Worm (Caenorhabditis elegans) whole organism, late embryonic: Measurements from ENCODE around the gene F31E3.2.

Source experiments
- ama-1 ChIP-seq: fragments of 150-350 bp; optimal IDR thresholded peaks from 2 replicates; lab custom pipeline; 2014
- ceh-19 ChIP-seq: fragments of 200-800 bp; sonication (Bioruptor generic); optimal IDR thresholded peaks from 2 replicates; lab custom pipeline; 2018; ENCODE audit warnings: mild to moderate bottlenecking, missing genetic modification characterization, missing compliant biosample characterization
- ceh-30 ChIP-seq: fragments of 150-350 bp; optimal IDR thresholded peaks from 2 replicates; lab custom pipeline; 2014; ENCODE audit warnings: missing biosample characterization, missing genetic modification characterization
- ceh-45 ChIP-seq: fragments of 200-800 bp; sonication (Bioruptor generic); IDR thresholded peaks from 2 replicates; pipeline ENCODE4 v1.3.6; 2022; ENCODE audit warnings: missing genetic modification reagents, missing genetic modification characterization, missing compliant biosample characterization
- dmd-4 ChIP-seq: sonication (generic microtip); optimal IDR thresholded peaks from 2 replicates; lab custom pipeline; 2016; ENCODE audit warnings: borderline replicate concordance, missing genetic modification characterization, missing compliant biosample characterization
- elt-2 ChIP-seq: sonication (generic microtip); optimal IDR thresholded peaks from 2 replicates; lab custom pipeline; 2016; ENCODE audit warnings: missing genetic modification reagents, missing genetic modification characterization, missing compliant biosample characterization
- fax-1 ChIP-seq: sonication (generic microtip); optimal IDR thresholded peaks from 2 replicates; lab custom pipeline; 2016; ENCODE audit warnings: missing genotype, missing genetic modification characterization, missing compliant biosample characterization
- fkh-10 ChIP-seq: fragments of 150-350 bp; optimal IDR thresholded peaks from 2 replicates; lab custom pipeline; 2014; ENCODE audit warnings: missing biosample characterization, missing genetic modification reagents, missing genetic modification characterization
- nhr-232 ChIP-seq: sonication (generic microtip); optimal IDR thresholded peaks from 2 replicates; lab custom pipeline; 2016; ENCODE audit warnings: missing genetic modification characterization, missing compliant biosample characterization
- npax-4 ChIP-seq: sonication (generic microtip); optimal IDR thresholded peaks from 2 replicates; lab custom pipeline; 2016; ENCODE audit warnings: missing genetic modification characterization, missing compliant biosample characterization
- pha-4 ChIP-seq: fragments of 150-350 bp; optimal IDR thresholded peaks from 2 replicates; lab custom pipeline; 2018; ENCODE audit warnings: missing biosample characterization, missing genetic modification reagents, missing genetic modification characterization
- sox-2 ChIP-seq: fragments of 200-800 bp; sonication (Bioruptor generic); IDR thresholded peaks from 2 replicates; pipeline ENCODE4 v1.3.6; 2022; ENCODE audit warnings: missing genetic modification reagents, missing genetic modification characterization, missing compliant biosample characterization
- zip-5 ChIP-seq: sonication (generic microtip); optimal IDR thresholded peaks from 2 replicates; lab custom pipeline; 2016; ENCODE audit warnings: missing genetic modification characterization, missing compliant biosample characterization

DNA sequence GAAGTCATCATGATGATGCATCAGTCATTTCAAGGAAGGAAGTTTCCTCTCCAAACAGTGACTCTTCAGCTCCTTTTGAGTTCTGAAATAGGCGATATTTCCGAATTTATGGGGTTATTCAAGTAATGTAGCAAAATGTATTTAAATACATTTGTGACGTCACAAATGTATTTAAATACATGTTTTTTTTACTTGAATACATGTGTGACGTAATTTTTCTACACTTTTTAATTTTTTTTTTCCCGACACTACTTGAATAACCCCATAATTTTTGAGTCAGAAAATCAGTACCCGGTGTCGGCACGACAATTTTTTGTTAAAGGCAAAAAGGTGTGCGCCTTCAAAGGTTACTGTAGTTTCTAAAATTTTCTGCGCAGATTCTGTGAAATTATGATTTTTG is 1.2 kb downstream of the F31E3.2 start:
- TF ChIP-seq zip-5 (tag; lab: Kevin White, UChicago) (no peak), elt-2 (tag; lab: Kevin White, UChicago) (no peak), fkh-10 (GFP tag; lab: Kevin White, UChicago) (no peak), pha-4 (tag; lab: Kevin White, UChicago) (no peak), sox-2 (GFP tag; lab: Robert Waterston, UW) (no peak), npax-4 (tag; lab: Kevin White, UChicago) (no peak), ceh-19 (no peak), ceh-45 (GFP tag; lab: Robert Waterston, UW) (no peak), dmd-4 (tag; lab: Kevin White, UChicago) (no peak), ama-1 (lab: Kevin White, UChicago) (no peak), ceh-30 (tag; lab: Kevin White, UChicago) (no peak), nhr-232 (tag; lab: Kevin White, UChicago) (no peak), fax-1 (tag; lab: Kevin White, UChicago) (no peak)
